Worm (Caenorhabditis elegans) whole organism, early embryonic: ENCODE measurements around the gene T24E12.13.

Experiments
- B0310.2 ChIP-seq: sonication (generic microtip); optimal IDR thresholded peaks from 2 replicates; lab custom pipeline; 2016; ENCODE audit warnings: mild to moderate bottlenecking, missing genetic modification characterization, missing compliant biosample characterization
- F13C5.2 ChIP-seq: sonication (generic microtip); optimal IDR thresholded peaks from 2 replicates; lab custom pipeline; 2017; ENCODE audit warnings: mild to moderate bottlenecking, missing genetic modification characterization, inconsistent platforms, missing compliant biosample characterization
- aly-1 ChIP-seq: sonication (generic microtip); optimal IDR thresholded peaks from 2 replicates; lab custom pipeline; 2016; ENCODE audit warnings: missing genetic modification characterization, missing compliant biosample characterization
- ama-1 ChIP-seq: fragments of 150-350 bp; optimal IDR thresholded peaks from 2 replicates; lab custom pipeline; 2014
- ceh-13 ChIP-seq: fragments of 200-800 bp; sonication (Bioruptor generic); optimal IDR thresholded peaks from 2 replicates; lab custom pipeline; 2018; ENCODE audit warnings: mild to moderate bottlenecking, missing genetic modification characterization, missing compliant biosample characterization
- ceh-36 ChIP-seq: sonication (generic microtip); optimal IDR thresholded peaks from 2 replicates; lab custom pipeline; 2016; ENCODE audit warnings: missing genetic modification characterization, inconsistent platforms, missing compliant biosample characterization
- ets-7 ChIP-seq: sonication (generic microtip); optimal IDR thresholded peaks from 2 replicates; lab custom pipeline; 2016; ENCODE audit warnings: missing genotype, missing genetic modification characterization, missing compliant biosample characterization
- flt-1 ChIP-seq: fragments of 200-800 bp; sonication (Bioruptor generic); IDR thresholded peaks from 2 replicates; pipeline ENCODE4 v1.3.6; 2022; ENCODE audit warnings: missing genetic modification characterization, missing compliant biosample characterization
- hmbx-1 ChIP-seq: sonication (generic microtip); optimal IDR thresholded peaks from 2 replicates; lab custom pipeline; 2016; ENCODE audit warnings: mild to moderate bottlenecking, missing genetic modification characterization, missing compliant biosample characterization
- hmg-4 ChIP-seq: fragments of 200-800 bp; sonication (Bioruptor generic); optimal IDR thresholded peaks from 2 replicates; lab custom pipeline; 2018; ENCODE audit warnings: mild to moderate bottlenecking, missing genetic modification characterization, missing compliant biosample characterization
- hnd-1 ChIP-seq: sonication (generic microtip); optimal IDR thresholded peaks from 2 replicates; lab custom pipeline; 2016; ENCODE audit warnings: missing genetic modification characterization, missing compliant biosample characterization
- pes-1 ChIP-seq: fragments of 200-800 bp; sonication (Bioruptor generic); IDR thresholded peaks from 2 replicates; pipeline ENCODE4 v1.3.6; 2022; ENCODE audit warnings: missing genetic modification reagents, missing genetic modification characterization, missing compliant biosample characterization
- scrt-1 ChIP-seq: fragments of 200-800 bp; sonication (Bioruptor generic); IDR thresholded peaks from 2 replicates; pipeline ENCODE4 v1.3.6; 2022; ENCODE audit warnings: missing genetic modification characterization, missing compliant biosample characterization
- sea-1 ChIP-seq: fragments of 200-800 bp; sonication (Bioruptor generic); conservative IDR thresholded peaks from 2 replicates; pipeline ENCODE4 v1.3.6; 2022; ENCODE audit warnings: missing genetic modification characterization, missing compliant biosample characterization
- tbx-11 ChIP-seq: fragments of 200-800 bp; sonication (Bioruptor generic); IDR thresholded peaks from 2 replicates; pipeline ENCODE4 v1.3.6; 2022; ENCODE audit warnings: missing genetic modification characterization, missing compliant biosample characterization
- tbx-37 ChIP-seq: fragments of 200-800 bp; sonication (Bioruptor generic); conservative IDR thresholded peaks from 2 replicates; pipeline ENCODE4 v1.3.6; 2022; ENCODE audit warnings: missing genetic modification reagents, missing genetic modification characterization, missing compliant biosample characterization
- tra-4 ChIP-seq: sonication (generic microtip); optimal IDR thresholded peaks from 2 replicates; lab custom pipeline; 2017; ENCODE audit warnings: missing genetic modification characterization, missing compliant biosample characterization

Gene T24E12.13

ce11 chrII:3787151-3787550, at the start of gene T24E12.13:
Gene T24E12.13, plus strand, starts transcription at chrII:3787451.
- TF ChIP-seq tbx-11 (GFP tag; lab: Robert Waterston, UW) (no peak), B0310.2 (tag; lab: Kevin White, UChicago) (no peak), hmbx-1 (tag; lab: Kevin White, UChicago) (no peak), ets-7 (tag; lab: Kevin White, UChicago) (no peak), aly-1 (tag; lab: Kevin White, UChicago) (no peak), hmg-4 (no peak), flt-1 (GFP tag; lab: Robert Waterston, UW) (no peak), tbx-37 (GFP tag; lab: Robert Waterston, UW) (no peak), tra-4 (tag; lab: Kevin White, UChicago) (no peak), ceh-13 (GFP tag; lab: Kevin White, UChicago) (no peak), pes-1 (GFP tag; lab: Robert Waterston, UW) (no peak), ceh-36 (tag; lab: Kevin White, UChicago) (no peak), hnd-1 (tag; lab: Kevin White, UChicago) (no peak), F13C5.2 (tag; lab: Kevin White, UChicago) (no peak), ama-1 (no peak), scrt-1 (GFP tag; lab: Robert Waterston, UW) (no peak), sea-1 (no peak)

DNA sequence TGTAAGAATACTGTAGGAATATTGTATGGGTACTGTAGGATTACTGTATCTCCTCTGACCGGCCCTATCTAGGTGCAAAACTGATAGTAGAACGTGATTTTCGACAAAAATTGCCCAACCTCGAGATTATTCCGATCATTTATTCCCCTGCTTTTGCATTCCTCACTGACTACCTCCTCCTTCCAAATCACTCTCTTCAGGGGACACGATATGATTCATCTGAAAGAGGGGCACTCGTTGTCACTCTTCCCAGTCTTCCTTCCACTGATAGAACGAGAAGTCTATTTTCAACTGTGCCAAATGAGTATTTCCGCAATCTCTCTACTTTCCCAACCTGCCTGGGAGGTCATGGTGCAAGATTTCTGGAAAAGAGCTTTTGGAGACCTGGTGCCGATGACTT, 47.6 kb upstream of the T24E12.13 start, which contains the start of gene F12E12.2:
TSS of gene F12E12.2 (plus strand) at position 301 of the 400 bp plus-strand sequence.
- TF ChIP-seq ets-7 (tag; lab: Kevin White, UChicago) (no peak), ceh-13 (GFP tag; lab: Kevin White, UChicago) (no peak), hmbx-1 (tag; lab: Kevin White, UChicago) (no peak), tbx-11 (GFP tag; lab: Robert Waterston, UW) (no peak), tbx-37 (GFP tag; lab: Robert Waterston, UW) (no peak), flt-1 (GFP tag; lab: Robert Waterston, UW) (no peak), hmg-4 (no peak), hnd-1 (tag; lab: Kevin White, UChicago) (no peak), B0310.2 (tag; lab: Kevin White, UChicago) (no peak), sea-1 (no peak), ceh-36 (tag; lab: Kevin White, UChicago) (no peak), tra-4 (tag; lab: Kevin White, UChicago) (no peak), scrt-1 (GFP tag; lab: Robert Waterston, UW) (no peak), F13C5.2 (tag; lab: Kevin White, UChicago) (no peak), aly-1 (tag; lab: Kevin White, UChicago) (no peak), pes-1 (GFP tag; lab: Robert Waterston, UW) (no peak), ama-1 (no peak)

DNA sequence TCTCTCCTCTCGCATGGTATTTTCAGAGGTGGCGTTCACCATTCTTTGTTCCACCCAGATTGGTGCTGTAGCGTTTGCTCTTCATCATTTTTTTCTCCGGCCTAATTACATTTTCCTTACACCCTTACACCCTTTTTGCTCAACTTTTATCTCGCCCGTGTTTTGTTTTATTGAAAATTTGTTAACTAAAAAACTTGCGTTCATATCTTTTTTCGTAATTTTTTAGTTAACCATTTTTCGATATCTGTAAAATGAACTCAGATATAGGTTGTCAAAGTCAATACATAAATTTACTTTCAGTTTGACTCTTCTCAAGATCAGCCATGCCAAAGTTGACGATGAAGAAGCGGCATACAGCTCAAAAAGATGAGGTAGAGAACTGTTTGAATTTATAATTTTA, 45.7 kb upstream of the T24E12.13 start, which contains the start of gene F12E12.1:
TSS of gene F12E12.1 (plus strand) at position 301 of the 400 bp plus-strand sequence.
- TF ChIP-seq F13C5.2 (tag; lab: Kevin White, UChicago), result no peak
- no peak for TF ChIP-seq pes-1 (GFP tag; lab: Robert Waterston, UW)
- no peak for TF ChIP-seq ets-7 (tag; lab: Kevin White, UChicago)
- no peak for TF ChIP-seq ceh-36 (tag; lab: Kevin White, UChicago)
- no peak for TF ChIP-seq hmbx-1 (tag; lab: Kevin White, UChicago)

DNA sequence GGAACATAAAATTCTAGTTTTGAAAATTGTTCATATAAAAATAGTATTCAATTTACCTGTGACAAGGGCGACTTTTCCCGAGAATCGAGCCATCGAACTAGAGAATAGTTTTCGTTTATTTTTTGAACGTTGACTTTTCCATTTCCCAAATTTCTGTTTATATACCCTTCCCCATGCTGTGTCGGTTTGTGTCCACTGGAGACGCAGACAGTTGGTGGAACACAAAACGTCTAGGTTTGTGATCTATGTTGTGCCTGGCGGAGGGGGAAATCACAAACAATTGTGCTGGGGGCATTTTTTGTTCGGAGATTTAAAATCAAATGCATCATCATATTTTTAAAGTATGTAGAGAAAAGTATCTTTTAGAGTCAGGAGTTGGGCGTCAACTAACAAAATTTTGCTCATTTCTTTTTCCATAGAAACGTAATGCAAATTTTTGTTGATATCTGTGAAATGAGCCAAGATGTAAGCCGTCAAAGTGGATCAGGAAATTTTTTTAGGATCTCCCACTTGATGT, 43.5 kb upstream of the T24E12.13 start, which contains the start of gene nta-1:
TSS of gene nta-1 (minus strand) at position 131 of the 517 bp plus-strand sequence.
- TF ChIP-seq F13C5.2 (tag; lab: Kevin White, UChicago) (no peak), sea-1 (no peak), ets-7 (tag; lab: Kevin White, UChicago) (no peak), scrt-1 (GFP tag; lab: Robert Waterston, UW) (no peak), tbx-37 (GFP tag; lab: Robert Waterston, UW) (no peak), tbx-11 (GFP tag; lab: Robert Waterston, UW) (no peak), flt-1 (GFP tag; lab: Robert Waterston, UW) (no peak), aly-1 (tag; lab: Kevin White, UChicago) (no peak), hmg-4 (no peak), hmbx-1 (tag; lab: Kevin White, UChicago) (no peak), ceh-13 (GFP tag; lab: Kevin White, UChicago) (no peak), ama-1 (no peak), B0310.2 (tag; lab: Kevin White, UChicago) (no peak), pes-1 (GFP tag; lab: Robert Waterston, UW) (no peak)

ce11 chrII:3747405-3747804, 39.8 kb upstream of the T24E12.13 start, which contains the start of gene fbxb-92:
Gene fbxb-92, minus strand, starts transcription at chrII:3747505.
- no peak for TF ChIP-seq F13C5.2 (tag; lab: Kevin White, UChicago)
- TF ChIP-seq hmg-4, result no peak
- TF ChIP-seq ceh-36 (tag; lab: Kevin White, UChicago), result no peak
- no peak for TF ChIP-seq hmbx-1 (tag; lab: Kevin White, UChicago)
- TF ChIP-seq tbx-37 (GFP tag; lab: Robert Waterston, UW), result no peak
- TF ChIP-seq tra-4 (tag; lab: Kevin White, UChicago), result no peak
- TF ChIP-seq aly-1 (tag; lab: Kevin White, UChicago), result no peak
- TF ChIP-seq B0310.2 (tag; lab: Kevin White, UChicago), result no peak
- no peak for TF ChIP-seq ama-1
- TF ChIP-seq tbx-11 (GFP tag; lab: Robert Waterston, UW), result no peak
- TF ChIP-seq hnd-1 (tag; lab: Kevin White, UChicago), result no peak
- TF ChIP-seq sea-1, result no peak
- no peak for TF ChIP-seq ceh-13 (GFP tag; lab: Kevin White, UChicago)
- no peak for TF ChIP-seq scrt-1 (GFP tag; lab: Robert Waterston, UW)
- no peak for TF ChIP-seq ets-7 (tag; lab: Kevin White, UChicago)
- no peak for TF ChIP-seq flt-1 (GFP tag; lab: Robert Waterston, UW)

DNA sequence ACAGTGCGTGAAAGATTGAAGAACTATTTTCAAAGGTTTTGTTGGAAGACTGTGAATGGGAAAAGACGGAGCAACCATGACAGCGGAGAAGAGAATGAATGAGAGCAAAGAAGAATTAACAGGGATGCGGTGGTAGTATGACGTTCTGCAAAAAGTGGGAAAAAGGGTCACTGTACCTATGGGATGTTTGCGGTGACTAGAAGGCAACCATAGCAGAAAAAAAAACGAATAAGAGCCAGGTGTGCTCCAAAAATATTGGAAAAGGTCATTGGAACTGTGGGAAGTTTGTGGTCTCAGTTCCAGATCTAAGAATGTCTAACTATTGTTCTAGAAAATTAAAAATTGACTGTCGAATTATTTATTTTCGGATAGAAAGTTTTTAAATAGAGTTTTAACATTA, 38.5 kb upstream of the T24E12.13 start, which contains the start of gene fbxb-90:
TSS of gene fbxb-90 (minus strand) at position 101 of the 400 bp plus-strand sequence.
- TF ChIP-seq ets-7 (tag; lab: Kevin White, UChicago) (no peak), ama-1 (no peak), hmg-4 (no peak), B0310.2 (tag; lab: Kevin White, UChicago) (no peak), tbx-37 (GFP tag; lab: Robert Waterston, UW) (no peak), flt-1 (GFP tag; lab: Robert Waterston, UW) (no peak), aly-1 (tag; lab: Kevin White, UChicago) (no peak), pes-1 (GFP tag; lab: Robert Waterston, UW) (no peak), scrt-1 (GFP tag; lab: Robert Waterston, UW) (no peak), hmbx-1 (tag; lab: Kevin White, UChicago) (no peak), tra-4 (tag; lab: Kevin White, UChicago) (no peak), tbx-11 (GFP tag; lab: Robert Waterston, UW) (no peak), ceh-36 (tag; lab: Kevin White, UChicago) (no peak), sea-1 (no peak), hnd-1 (tag; lab: Kevin White, UChicago) (no peak), ceh-13 (GFP tag; lab: Kevin White, UChicago) (no peak), F13C5.2 (tag; lab: Kevin White, UChicago) (no peak)
